Fruit fly (Drosophila melanogaster) whole organism, wandering third instar larva: ENCODE data around the gene rudhira.

Experiments
- Abd-B ChIP-seq: fragments of >200 bp; optimal IDR thresholded peaks from 2 replicates; lab custom pipeline; 2017; ENCODE audit warnings: missing biosample characterization, missing genetic modification characterization
- CG32264 ChIP-seq: fragments of 200-800 bp; sonication (Bioruptor generic); optimal IDR thresholded peaks from 2 replicates; lab custom pipeline; 2016; ENCODE audit warnings: missing biosample characterization, missing genetic modification characterization
- CrebA ChIP-seq: fragments of 200-800 bp; sonication (Bioruptor generic); optimal IDR thresholded peaks from 2 replicates; lab custom pipeline; 2016; ENCODE audit warnings: missing biosample characterization, mild to moderate bottlenecking, missing genetic modification characterization, borderline replicate concordance
- Dfd ChIP-seq: fragments of >200 bp; optimal IDR thresholded peaks from 2 replicates; lab custom pipeline; 2017; ENCODE audit warnings: missing biosample characterization, missing genetic modification characterization
- Dif ChIP-seq: fragments of 200-275, 200-300 bp; sonication (Bioruptor generic); optimal IDR thresholded peaks from 2 replicates; lab custom pipeline; 2018; ENCODE audit warnings: missing biosample characterization, missing genetic modification characterization; ENCODE audit not compliant: partially characterized antibody
- GATAd ChIP-seq: sonication (Bioruptor generic); optimal IDR thresholded peaks from 2 replicates; lab custom pipeline; 2016; ENCODE audit warnings: missing biosample characterization, missing genetic modification characterization
- HLH106 ChIP-seq: fragments of 200-800 bp; optimal IDR thresholded peaks from 3 replicates; lab custom pipeline; 2019; ENCODE audit warnings: missing biosample characterization, mild to moderate bottlenecking, missing genetic modification characterization, moderate library complexity
- Hnf4 ChIP-seq: fragments of 200-800 bp; sonication (Bioruptor generic); optimal IDR thresholded peaks from 2 replicates; lab custom pipeline; 2016; ENCODE audit warnings: missing biosample characterization, mild to moderate bottlenecking, missing genetic modification characterization
- Hr78 ChIP-seq: fragments of >200 bp; optimal IDR thresholded peaks from 2 replicates; lab custom pipeline; 2017; ENCODE audit warnings: missing biosample characterization, missing genetic modification characterization
- Jra ChIP-seq: sonication (Bioruptor generic); optimal IDR thresholded peaks from 2 replicates; lab custom pipeline; 2016; ENCODE audit warnings: missing biosample characterization, missing genetic modification characterization
- Mio ChIP-seq: sonication (Bioruptor generic); optimal IDR thresholded peaks from 2 replicates; lab custom pipeline; 2016; ENCODE audit warnings: missing biosample characterization, missing genetic modification characterization
- Myc ChIP-seq: fragments of >200 bp; optimal IDR thresholded peaks from 2 replicates; lab custom pipeline; 2017
- N ChIP-seq: fragments of >200 bp; optimal IDR thresholded peaks from 2 replicates; lab custom pipeline; 2018; ENCODE audit warnings: missing biosample characterization, missing external identifiers, missing genetic modification characterization
- OdsH ChIP-seq: fragments of 200-800 bp; sonication (Bioruptor generic); optimal IDR thresholded peaks from 2 replicates; lab custom pipeline; 2016; ENCODE audit warnings: missing biosample characterization, mild to moderate bottlenecking, missing genetic modification characterization
- Rel ChIP-seq, 2 experiments: fragments of 200-800 bp; sonication (Bioruptor generic) in 1 of 2; optimal IDR thresholded peaks; 2 replicates in 1 of 2; 3 replicates in 1 of 2; lab custom pipeline; 2016 to 2019; ENCODE audit warnings: mild to moderate bottlenecking in 2 of 2, missing biosample characterization in 2 of 2, missing genetic modification characterization in 2 of 2, moderate library complexity in 1 of 2
- Sp1 ChIP-seq: fragments of 200-800 bp; sonication (Bioruptor generic); optimal IDR thresholded peaks from 3 replicates; lab custom pipeline; 2019; ENCODE audit warnings: missing biosample characterization, mild to moderate bottlenecking, missing genetic modification characterization, moderate library complexity
- Vsx2 ChIP-seq: fragments of 200-300, 225-300 bp; sonication (Bioruptor generic); optimal IDR thresholded peaks from 2 replicates; lab custom pipeline; 2018; ENCODE audit warnings: missing biosample characterization, missing genetic modification characterization; ENCODE audit not compliant: partially characterized antibody
- br ChIP-seq: fragments of 200-800 bp; sonication (Bioruptor generic); optimal IDR thresholded peaks from 2 replicates; lab custom pipeline; 2016; ENCODE audit warnings: missing biosample characterization, missing genetic modification characterization
- brk ChIP-seq: fragments of 200-800 bp; sonication (Bioruptor generic); optimal IDR thresholded peaks from 2 replicates; lab custom pipeline; 2016; ENCODE audit warnings: missing biosample characterization, mild to moderate bottlenecking, missing genetic modification characterization
- dl ChIP-seq, 2 experiments: fragments of 175-275, 200-275 bp in 1 of 2; fragments of 200-275 bp in 1 of 2; sonication (Bioruptor generic); optimal IDR thresholded peaks; lab custom pipeline; 2018; ENCODE audit warnings: mild to moderate bottlenecking in 2 of 2, missing biosample characterization in 2 of 2, missing genetic modification characterization in 2 of 2, moderate library complexity in 2 of 2; ENCODE audit not compliant: partially characterized antibody in 2 of 2, insufficient read depth in 1 of 2
- dsf ChIP-seq: sonication (Bioruptor generic); optimal IDR thresholded peaks from 2 replicates; lab custom pipeline; 2016; ENCODE audit warnings: missing biosample characterization, missing genetic modification characterization, borderline replicate concordance
- ey ChIP-seq: fragments of 200-800 bp; sonication (Bioruptor generic); optimal IDR thresholded peaks from 2 replicates; lab custom pipeline; 2016; ENCODE audit warnings: missing biosample characterization, missing genetic modification characterization
- foxo ChIP-seq, 2 experiments: fragments of 200-800 bp; sonication (Bioruptor generic); optimal IDR thresholded peaks; 2 replicates in 1 of 2; 3 replicates in 1 of 2; lab custom pipeline; 2016 to 2017; ENCODE audit warnings: missing biosample characterization in 2 of 2, missing genetic modification characterization in 2 of 2
- fru ChIP-seq: fragments of 200-800 bp; sonication (Bioruptor generic); optimal IDR thresholded peaks from 3 replicates; lab custom pipeline; 2016; ENCODE audit warnings: missing biosample characterization, mild to moderate bottlenecking, missing genetic modification characterization
- h ChIP-seq: fragments of 200-800 bp; sonication (Bioruptor generic); optimal IDR thresholded peaks from 3 replicates; lab custom pipeline; 2016; ENCODE audit warnings: missing biosample characterization, mild to moderate bottlenecking, missing genetic modification characterization
- jim ChIP-seq: fragments of 175-275, 200-325 bp; sonication (Bioruptor generic); optimal IDR thresholded peaks from 2 replicates; lab custom pipeline; 2016; ENCODE audit warnings: missing biosample characterization, mild to moderate bottlenecking, missing genetic modification characterization
- lola ChIP-seq: fragments of >200 bp; optimal IDR thresholded peaks from 2 replicates; lab custom pipeline; 2017; ENCODE audit warnings: missing biosample characterization, missing genetic modification characterization
- pan ChIP-seq: fragments of >200 bp; optimal IDR thresholded peaks from 2 replicates; lab custom pipeline; 2017
- psq ChIP-seq: fragments of 200-800 bp; sonication (Bioruptor generic); optimal IDR thresholded peaks from 3 replicates; lab custom pipeline; 2017; ENCODE audit warnings: missing biosample characterization, mild to moderate bottlenecking, missing genetic modification characterization, moderate library complexity
- rgr ChIP-seq: fragments of 200-800 bp; sonication (Bioruptor generic); optimal IDR thresholded peaks from 3 replicates; lab custom pipeline; 2016; ENCODE audit warnings: missing biosample characterization, mild to moderate bottlenecking, missing genetic modification characterization
- sage ChIP-seq: fragments of 200-800 bp; sonication (Bioruptor generic); optimal IDR thresholded peaks from 2 replicates; lab custom pipeline; 2016; ENCODE audit warnings: missing biosample characterization, mild to moderate bottlenecking, missing genetic modification characterization
- sv ChIP-seq: fragments of 200-800 bp; sonication (Bioruptor generic); optimal IDR thresholded peaks from 3 replicates; lab custom pipeline; 2016; ENCODE audit warnings: missing biosample characterization, missing genetic modification characterization
- tai ChIP-seq: sonication (Bioruptor generic); optimal IDR thresholded peaks from 2 replicates; lab custom pipeline; 2016; ENCODE audit warnings: missing biosample characterization, missing genetic modification characterization
- usp ChIP-seq: fragments of >200 bp; optimal IDR thresholded peaks from 2 replicates; lab custom pipeline; 2017; ENCODE audit warnings: missing biosample characterization, missing genetic modification characterization
- woc ChIP-seq: sonication (Bioruptor generic); optimal IDR thresholded peaks from 2 replicates; lab custom pipeline; 2016; ENCODE audit warnings: missing biosample characterization, mild to moderate bottlenecking, missing genetic modification characterization

Gene rudhira

dm6 chrX:11818047-11818766 lies 1.5 kb downstream of the rudhira start (continued):
- peak; percentile 75 to 96 for TF ChIP-seq foxo (GFP tag; optimal IDR thresholded peaks at IDR 0.05; lab: Kevin White, UChicago)
- TF ChIP-seq Jra (GFP tag; lab: Kevin White, UChicago), result peak; percentile 67
- no peak for TF ChIP-seq Abd-B (GFP tag; lab: Kevin White, UChicago)
- TF ChIP-seq Dif (GFP tag; lab: Kevin White, UChicago), result no peak
- TF ChIP-seq dsf, result peak; percentile 42
- TF ChIP-seq Hnf4 (GFP tag; lab: Kevin White, UChicago), result peak; percentile 92
- peak; percentile 80 for TF ChIP-seq sage (GFP tag; lab: Kevin White, UChicago)
- peak; percentile 96 for TF ChIP-seq ey (GFP tag; lab: Kevin White, UChicago)
- TF ChIP-seq OdsH (GFP tag; lab: Kevin White, UChicago), result peak; percentile 93
- TF ChIP-seq N (GFP tag; lab: Kevin White, UChicago), result no peak
- TF ChIP-seq Hr78 (GFP tag; lab: Kevin White, UChicago), result no peak
- TF ChIP-seq Mio, result peak; percentile 57
- peak; percentile 83 for TF ChIP-seq CG32264 (GFP tag; lab: Kevin White, UChicago)
- peak; percentile 93 for TF ChIP-seq sv (GFP tag; lab: Kevin White, UChicago)
- no peak for TF ChIP-seq Myc (lab: Kevin White, UChicago)
- no peak for TF ChIP-seq usp
- TF ChIP-seq, all 38 proteins: peak for 25

dm6 chrX:11818767-11819089 lies 2.0 kb downstream of the rudhira start:
- TF ChIP-seq dl (GFP tag; optimal IDR thresholded peaks at IDR 0.05; lab: Kevin White, UChicago; ENCODE audit: insufficient read depth in 1 of 2, partially characterized antibody in 2 of 2), result peak; percentile 7 to 56
- peak; percentile 18 for TF ChIP-seq Rel (GFP tag; optimal IDR thresholded peaks at IDR 0.05; lab: Kevin White, UChicago)
- TF ChIP-seq Rel (tag; optimal IDR thresholded peaks at IDR 0.05; lab: Kevin White, UChicago), result no peak
- peak; percentile 1 for TF ChIP-seq psq (GFP tag; lab: Kevin White, UChicago)
- TF ChIP-seq woc (GFP tag; lab: Kevin White, UChicago), result no peak
- TF ChIP-seq brk (GFP tag; lab: Kevin White, UChicago), result peak; percentile 22
- TF ChIP-seq Dif (GFP tag; lab: Kevin White, UChicago), result peak; percentile 70

- TF ChIP-seq Rel (GFP tag; optimal IDR thresholded peaks at IDR 0.05; lab: Kevin White, UChicago), result no peak
- TF ChIP-seq Rel (tag; optimal IDR thresholded peaks at IDR 0.05; lab: Kevin White, UChicago), result peak; percentile 17
- TF ChIP-seq CrebA (GFP tag; lab: Kevin White, UChicago), result peak; percentile 29
- TF ChIP-seq br (GFP tag; lab: Kevin White, UChicago), result no peak
- TF ChIP-seq foxo (GFP tag; optimal IDR thresholded peaks at IDR 0.05; lab: Kevin White, UChicago), result peak in 1 of 2 experiments; percentile 2
Measured at dm6 chrX:11819241-11819862, 2.7 kb downstream of the rudhira start.

- TF ChIP-seq tai (no peak), CG32264 (GFP tag; lab: Kevin White, UChicago) (no peak), br (GFP tag; lab: Kevin White, UChicago) (peak; percentile 44), OdsH (GFP tag; lab: Kevin White, UChicago) (peak; percentile 53), Rel (GFP tag; optimal IDR thresholded peaks at IDR 0.05; lab: Kevin White, UChicago) (no peak), Rel (tag; optimal IDR thresholded peaks at IDR 0.05; lab: Kevin White, UChicago) (no peak), rgr (GFP tag; lab: Kevin White, UChicago) (peak; percentile 65), ey (GFP tag; lab: Kevin White, UChicago) (peak; percentile 71), lola (GFP tag; lab: Kevin White, UChicago) (no peak), Dif (GFP tag; lab: Kevin White, UChicago) (no peak), usp (no peak), fru (GFP tag; lab: Kevin White, UChicago) (peak; percentile 68), pan (lab: Kevin White, UChicago) (no peak), Jra (GFP tag; lab: Kevin White, UChicago) (no peak), brk (GFP tag; lab: Kevin White, UChicago) (no peak), Abd-B (GFP tag; lab: Kevin White, UChicago) (no peak), sage (GFP tag; lab: Kevin White, UChicago) (no peak), jim (GFP tag; lab: Kevin White, UChicago) (no peak), HLH106 (tag; lab: Kevin White, UChicago) (peak; percentile 62), N (GFP tag; lab: Kevin White, UChicago) (no peak), dsf (no peak), foxo (GFP tag; optimal IDR thresholded peaks at IDR 0.05; lab: Kevin White, UChicago) (peak in 1 of 2 experiments; percentile 71), woc (GFP tag; lab: Kevin White, UChicago) (peak; percentile 68), Dfd (GFP tag; lab: Kevin White, UChicago) (no peak), h (GFP tag; lab: Kevin White, UChicago) (peak; percentile 68), Hnf4 (GFP tag; lab: Kevin White, UChicago) (peak; percentile 37), dl (GFP tag; optimal IDR thresholded peaks at IDR 0.05; lab: Kevin White, UChicago; ENCODE audit: insufficient read depth in 1 of 2, partially characterized antibody in 2 of 2) (no peak), Vsx2 (GFP tag; lab: Kevin White, UChicago) (no peak), Hr78 (GFP tag; lab: Kevin White, UChicago) (no peak), GATAd (GFP tag; lab: Kevin White, UChicago) (no peak), CrebA (GFP tag; lab: Kevin White, UChicago) (no peak), Mio (no peak), psq (GFP tag; lab: Kevin White, UChicago) (peak; percentile 15), Sp1 (GFP tag; lab: Kevin White, UChicago) (peak; percentile 25)
Measured at dm6 chrX:11820284-11821075, 3.8 kb downstream of the rudhira start.
